Worm (Caenorhabditis elegans) whole organism, young adult: ENCODE results near the gene T21H3.5.

ENCODE experiments used
- ceh-40 ChIP-seq: fragments of 200-800 bp; sonication (Bioruptor generic); IDR thresholded peaks from 2 replicates; pipeline ENCODE4 v1.3.6; 2022; ENCODE audit warnings: missing genetic modification characterization, missing compliant biosample characterization
- mes-4 ChIP-seq: sonication (generic microtip); optimal IDR thresholded peaks from 2 replicates; lab custom pipeline; 2016; ENCODE audit warnings: missing genotype, missing genetic modification characterization, missing compliant biosample characterization
- nhr-179 ChIP-seq: sonication (generic microtip); optimal IDR thresholded peaks from 2 replicates; lab custom pipeline; 2016; ENCODE audit warnings: mild to moderate bottlenecking, missing genetic modification characterization, missing compliant biosample characterization
- tbx-9 ChIP-seq: sonication (generic microtip); optimal IDR thresholded peaks from 2 replicates; lab custom pipeline; 2016; ENCODE audit warnings: borderline replicate concordance, missing genetic modification characterization, inconsistent platforms, missing compliant biosample characterization

ce11 chrV:1179279-1179678 is 15.2 kb upstream of the T21H3.5 start, which contains the start of gene F25A2.1:
- TF ChIP-seq mes-4 (tag; lab: Kevin White, UChicago), result no peak
- no peak for TF ChIP-seq nhr-179 (tag; lab: Kevin White, UChicago)
- no peak for TF ChIP-seq tbx-9 (tag; lab: Kevin White, UChicago)
- no peak for TF ChIP-seq ceh-40 (GFP tag; lab: Robert Waterston, UW)
